Worm (Caenorhabditis elegans) whole organism, L3 larva: ENCODE data around the gene srm-2.

Experiments used
- ZK546.5 ChIP-seq: sonication (generic microtip); optimal IDR thresholded peaks from 2 replicates; lab custom pipeline; 2017; ENCODE audit warnings: missing biosample characterization, missing genetic modification characterization
- ceh-82 ChIP-seq: fragments of 150-350 bp; optimal IDR thresholded peaks from 2 replicates; lab custom pipeline; 2014; ENCODE audit warnings: missing biosample characterization, missing genetic modification characterization
- fkh-10 ChIP-seq: sonication (generic microtip); optimal IDR thresholded peaks from 2 replicates; lab custom pipeline; 2017; ENCODE audit warnings: missing biosample characterization, missing genetic modification reagents, missing genetic modification characterization
- jun-1 ChIP-seq: fragments of 150-350 bp; optimal IDR thresholded peaks from 2 replicates; lab custom pipeline; 2014; ENCODE audit warnings: missing biosample characterization, missing genetic modification reagents, missing genetic modification characterization
- mml-1 ChIP-seq: fragments of 150-350 bp; sonication (generic microtip); optimal IDR thresholded peaks from 3 replicates; lab custom pipeline; 2014; ENCODE audit warnings: missing biosample characterization, missing genetic modification characterization
- nhr-12 ChIP-seq: fragments of 150-350 bp; optimal IDR thresholded peaks from 2 replicates; lab custom pipeline; 2014; ENCODE audit warnings: missing biosample characterization, missing genetic modification characterization
- nhr-23 ChIP-seq: fragments of 150-350 bp; optimal IDR thresholded peaks from 2 replicates; lab custom pipeline; 2014; ENCODE audit warnings: missing biosample characterization, missing genetic modification reagents, missing genetic modification characterization
- nhr-237 ChIP-seq: fragments of 150-350 bp; optimal IDR thresholded peaks from 2 replicates; lab custom pipeline; 2014; ENCODE audit warnings: missing biosample characterization, missing genetic modification characterization
- nhr-25 ChIP-seq: sonication (generic microtip); optimal IDR thresholded peaks from 2 replicates; lab custom pipeline; 2017; ENCODE audit warnings: missing biosample characterization, missing genetic modification characterization
- nhr-76 ChIP-seq: fragments of 150-350 bp; sonication (generic microtip); optimal IDR thresholded peaks from 5 replicates; lab custom pipeline; 2014; ENCODE audit warnings: missing biosample characterization, missing genetic modification characterization
- nhr-77 ChIP-seq: fragments of 150-350 bp; optimal IDR thresholded peaks from 2 replicates; lab custom pipeline; 2014; ENCODE audit warnings: missing biosample characterization, missing genetic modification characterization
- pqm-1 ChIP-seq: fragments of 150-350 bp; optimal IDR thresholded peaks from 2 replicates; lab custom pipeline; 2017; ENCODE audit warnings: missing biosample characterization, missing genetic modification characterization, inconsistent platforms
- skn-1 ChIP-seq: fragments of 150-350 bp; optimal IDR thresholded peaks from 2 replicates; lab custom pipeline; 2014; ENCODE audit warnings: missing biosample characterization, missing genetic modification characterization
- ztf-4 ChIP-seq: fragments of 150-350 bp; optimal IDR thresholded peaks from 2 replicates; lab custom pipeline; 2014; ENCODE audit warnings: missing biosample characterization, missing genetic modification characterization

DNA sequence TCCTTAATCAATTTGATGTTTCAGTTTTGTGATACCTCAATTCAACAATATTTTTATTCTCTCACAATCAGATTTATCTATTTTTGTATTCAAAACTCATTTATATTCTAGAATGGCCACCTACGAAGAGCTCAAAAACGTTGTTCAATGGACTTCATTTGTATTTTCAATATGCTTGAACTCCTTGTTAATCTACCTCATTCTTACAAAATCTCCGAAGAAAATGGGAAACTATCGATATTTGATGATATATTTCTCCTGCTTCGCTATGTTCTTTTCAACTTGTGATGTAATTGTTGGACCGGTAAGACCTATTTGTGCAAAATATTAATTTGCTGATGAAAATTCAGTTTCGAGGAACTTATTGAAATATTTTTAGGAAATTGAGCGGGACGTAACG, 47.9 kb upstream of the srm-2 start, which contains the start of gene str-164:
- TF ChIP-seq nhr-23 (tag; lab: Kevin White, UChicago) (no peak), ztf-4 (tag; lab: Kevin White, UChicago) (no peak), ZK546.5 (no peak), nhr-12 (tag; lab: Kevin White, UChicago) (no peak), mml-1 (tag; lab: Kevin White, UChicago) (no peak), fkh-10 (GFP tag; lab: Kevin White, UChicago) (no peak), jun-1 (no peak), skn-1 (tag; lab: Kevin White, UChicago) (no peak), pqm-1 (no peak), ceh-82 (tag; lab: Kevin White, UChicago) (no peak), nhr-77 (tag; lab: Kevin White, UChicago) (no peak), nhr-25 (tag; lab: Kevin White, UChicago) (no peak), nhr-237 (tag; lab: Kevin White, UChicago) (no peak), nhr-76 (tag; lab: Kevin White, UChicago) (no peak)
